Fruit fly (Drosophila melanogaster) whole organism, pupa: ENCODE results near the gene CG10064.

Experiments used
- CG14655 ChIP-seq: fragments of 200-800 bp; sonication (Bioruptor generic); optimal IDR thresholded peaks from 3 replicates; lab custom pipeline; 2017; ENCODE audit warnings: mild to moderate bottlenecking, missing biosample characterization, missing genetic modification reagents, missing genetic modification characterization
- CG15710 ChIP-seq: fragments of 200-800 bp; sonication (Bioruptor generic); optimal IDR thresholded peaks from 2 replicates; lab custom pipeline; 2018; ENCODE audit warnings: missing biosample characterization, mild to moderate bottlenecking, missing genetic modification characterization, moderate library complexity
- CG4496 ChIP-seq: fragments of 200-800 bp; sonication (Bioruptor generic); IDR thresholded peaks from 3 replicates; pipeline ENCODE4 v1.3.6; 2022; ENCODE audit warnings: missing biosample characterization, missing genetic modification characterization
- CG8159 ChIP-seq: fragments of 200-800 bp; sonication (Bioruptor generic); optimal IDR thresholded peaks from 3 replicates; lab custom pipeline; 2018; ENCODE audit warnings: missing biosample characterization, mild to moderate bottlenecking, missing genetic modification characterization, moderate library complexity
- D1 ChIP-seq: fragments of 200-800 bp; sonication (Bioruptor generic); optimal IDR thresholded peaks from 2 replicates; lab custom pipeline; 2018; ENCODE audit warnings: missing biosample characterization, mild to moderate bottlenecking, missing genetic modification characterization, moderate library complexity
- EcR ChIP-seq: fragments of 200-800 bp; sonication (Bioruptor generic); optimal IDR thresholded peaks from 3 replicates; lab custom pipeline; 2019; ENCODE audit warnings: missing biosample characterization, missing genetic modification characterization, mild to moderate bottlenecking, moderate library complexity, missing genetic modification reagents
- Ets98B ChIP-seq: fragments of 200-800 bp; sonication (Bioruptor generic); IDR thresholded peaks from 2 replicates; pipeline ENCODE4 v1.3.6; 2022; ENCODE audit warnings: missing biosample characterization, missing genetic modification characterization
- Pif1B ChIP-seq: fragments of 200-800 bp; sonication (Bioruptor generic); optimal IDR thresholded peaks from 3 replicates; lab custom pipeline; 2016; ENCODE audit warnings: missing biosample characterization, missing genetic modification characterization
- Snoo ChIP-seq: fragments of 200-800 bp; sonication (Bioruptor generic); optimal IDR thresholded peaks from 3 replicates; lab custom pipeline; 2017; ENCODE audit warnings: missing biosample characterization, mild to moderate bottlenecking, missing genetic modification characterization, inconsistent platforms
- gl ChIP-seq: fragments of 200-800 bp; sonication (Bioruptor generic); optimal IDR thresholded peaks from 2 replicates; lab custom pipeline; 2018; ENCODE audit warnings: missing biosample characterization, mild to moderate bottlenecking, missing genetic modification characterization

DNA sequence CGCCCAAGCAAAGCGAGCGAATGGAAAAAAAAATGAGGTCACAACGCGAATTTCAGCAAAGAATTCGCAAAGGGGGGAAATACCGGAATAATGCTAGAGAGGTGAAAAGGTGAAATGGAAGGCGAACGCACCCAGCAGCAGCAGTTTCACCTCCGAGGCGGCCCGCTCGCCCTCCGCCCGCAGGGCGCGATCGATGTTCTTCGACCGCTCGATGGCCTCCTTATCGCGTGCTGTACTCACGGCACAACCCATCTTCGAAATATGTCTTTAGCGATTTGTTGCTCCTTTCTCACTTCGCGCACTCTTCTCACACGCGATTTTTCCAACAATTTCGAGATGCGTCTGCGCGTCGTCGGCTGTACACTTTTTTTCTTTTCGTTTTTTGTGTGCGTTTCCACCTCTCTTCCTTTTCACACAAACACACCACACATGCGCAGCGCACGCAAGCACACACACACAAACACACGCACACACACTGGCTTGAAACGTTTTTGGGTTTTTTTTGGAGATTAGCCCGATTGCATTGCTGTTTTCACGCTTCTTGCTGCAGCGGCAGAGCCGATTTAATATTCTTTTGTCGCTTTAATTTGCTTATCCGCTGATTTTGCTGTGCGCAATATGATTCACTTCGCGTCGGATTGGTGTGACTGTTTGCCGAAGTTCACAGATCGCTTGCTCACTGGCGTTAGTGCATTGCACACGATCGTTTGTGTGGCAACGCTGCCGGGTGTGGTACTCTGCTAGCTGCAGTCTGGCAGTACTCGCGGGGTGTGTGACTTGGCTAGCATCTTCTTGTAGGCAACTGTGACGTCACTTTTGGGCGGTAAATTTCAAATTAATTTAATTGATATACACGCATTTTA lies 11.9 kb upstream of the CG10064 start, which contains the start of gene Galphai:
- TF ChIP-seq CG15710 (tag; lab: Kevin White, UChicago) (no peak), Pif1B (GFP tag; lab: Kevin White, UChicago) (peak; percentile 21), CG4496 (GFP tag; lab: Robert Waterston, UW) (no peak; the same call in 2 of the 3 replicates), D1 (tag; lab: Kevin White, UChicago) (no peak), gl (tag; lab: Kevin White, UChicago) (no peak), CG14655 (GFP tag; lab: Kevin White, UChicago) (no peak), EcR (GFP tag; lab: Kevin White, UChicago) (peak; percentile 67), CG8159 (peak; percentile 38), Ets98B (peak; percentile 25; the same call in 1 of the 2 replicates), Snoo (no peak)
